Worm (Caenorhabditis elegans): ENCODE measurements around the gene Y2H9A.4.

- TF ChIP-seq ama-1 (optimal IDR thresholded peaks at IDR 0.05): no peak
- TF ChIP-seq ama-1 (GFP tag; optimal IDR thresholded peaks at IDR 0.05): no peak
- TF ChIP-seq xnd-1 (tag; optimal IDR thresholded peaks at IDR 0.05): no peak
- TF ChIP-seq nfya-1 (tag; optimal IDR thresholded peaks at IDR 0.05; ENCODE audit: borderline replicate concordance, insufficient read depth): no peak
- TF ChIP-seq F52B5.7 (tag; optimal IDR thresholded peaks at IDR 0.05): no peak
- TF ChIP-seq ets-4 (GFP tag; optimal IDR thresholded peaks at IDR 0.05): no peak
- TF ChIP-seq hlh-12 (tag; optimal IDR thresholded peaks at IDR 0.05): no peak
- TF ChIP-seq nhr-90 (tag; optimal IDR thresholded peaks at IDR 0.05): no peak
- no peak for TF ChIP-seq hsf-1 (GFP tag; IDR thresholded peaks at IDR 0.05)
These were observed 44.0 kb upstream of the Y2H9A.4 start for ce11 chrV:13401669-13402068.
